Worm (Caenorhabditis elegans) whole organism, mixed stage, embryonic: Measurements from ENCODE around the gene C34D10.1.

Experiments used
- elt-3 ChIP-seq: fragments of 150-350 bp; optimal IDR thresholded peaks from 2 replicates; lab custom pipeline; 2014; ENCODE audit warnings: missing biosample characterization, missing genetic modification characterization
- mep-1 ChIP-seq: fragments of 150-350 bp; optimal IDR thresholded peaks from 2 replicates; lab custom pipeline; 2017; ENCODE audit warnings: missing biosample characterization, missing genetic modification reagents, missing genetic modification characterization, inconsistent platforms
- nhr-12 ChIP-seq: fragments of 150-350 bp; optimal IDR thresholded peaks from 2 replicates; lab custom pipeline; 2014; ENCODE audit warnings: missing biosample characterization, missing genetic modification characterization
- nhr-237 ChIP-seq: fragments of 150-350 bp; optimal IDR thresholded peaks from 2 replicates; lab custom pipeline; 2014; ENCODE audit warnings: missing biosample characterization, missing genetic modification characterization
- nhr-28 ChIP-seq: fragments of 150-350 bp; optimal IDR thresholded peaks from 2 replicates; lab custom pipeline; 2014; ENCODE audit warnings: missing biosample characterization, missing genetic modification characterization
- snpc-4 ChIP-seq: fragments of 150-350 bp; optimal IDR thresholded peaks from 2 replicates; lab custom pipeline; 2014; ENCODE audit warnings: missing biosample characterization, missing genetic modification characterization
- sptf-1 ChIP-seq: sonication (generic microtip); optimal IDR thresholded peaks from 2 replicates; lab custom pipeline; 2017; ENCODE audit warnings: mild to moderate bottlenecking, missing genetic modification characterization, moderate library complexity, missing compliant biosample characterization
- unc-39 ChIP-seq: fragments of 150-350 bp; optimal IDR thresholded peaks from 2 replicates; lab custom pipeline; 2014; ENCODE audit warnings: missing biosample characterization, missing genetic modification characterization
- unc-62 ChIP-seq: fragments of 150-350 bp; optimal IDR thresholded peaks from 2 replicates; lab custom pipeline; 2014; ENCODE audit warnings: missing biosample characterization, missing genetic modification reagents, missing genetic modification characterization
- ztf-11 ChIP-seq: fragments of 150-350 bp; optimal IDR thresholded peaks from 2 replicates; lab custom pipeline; 2014; ENCODE audit warnings: missing biosample characterization, missing genetic modification characterization

ce11 chrX:8027509-8027908 lies 1.8 kb upstream of the C34D10.1 start:
- TF ChIP-seq ztf-11 (tag; lab: Kevin White, UChicago) (no peak), elt-3 (tag; lab: Kevin White, UChicago) (no peak), unc-62 (GFP tag; lab: Kevin White, UChicago) (no peak), snpc-4 (tag; lab: Kevin White, UChicago) (no peak), nhr-28 (no peak), unc-39 (tag; lab: Kevin White, UChicago) (no peak), nhr-237 (tag; lab: Kevin White, UChicago) (no peak), sptf-1 (tag; lab: Kevin White, UChicago) (no peak), nhr-12 (no peak), mep-1 (no peak)
